Fruit fly (Drosophila melanogaster) whole organism, prepupa: ENCODE results near the gene CG33703.

Experiments
- CG8319 ChIP-seq: fragments of 200-800 bp; sonication (Bioruptor generic); optimal IDR thresholded peaks from 3 replicates; lab custom pipeline; 2016; ENCODE audit warnings: missing biosample characterization, missing genetic modification characterization
- Eip75B ChIP-seq: fragments of 200-800 bp; sonication (Bioruptor generic); optimal IDR thresholded peaks from 3 replicates; lab custom pipeline; 2016; ENCODE audit warnings: missing biosample characterization, missing genetic modification characterization
- Hr4 ChIP-seq: fragments of 200-800 bp; sonication (Bioruptor generic); optimal IDR thresholded peaks from 3 replicates; lab custom pipeline; 2016; ENCODE audit warnings: missing biosample characterization, missing genetic modification characterization
- cyc ChIP-seq: fragments of 200-800 bp; sonication (Bioruptor generic); optimal IDR thresholded peaks from 3 replicates; lab custom pipeline; 2016; ENCODE audit warnings: missing biosample characterization, missing genetic modification characterization
- fkh ChIP-seq: fragments of 200-800 bp; sonication (Bioruptor generic); optimal IDR thresholded peaks from 3 replicates; lab custom pipeline; 2017; ENCODE audit warnings: missing biosample characterization, mild to moderate bottlenecking, missing genetic modification characterization, moderate library complexity
- svp ChIP-seq: fragments of 200-800 bp; sonication (Bioruptor generic); peaks from one replicate; lab custom pipeline; 2016; ENCODE audit warnings: missing biosample characterization, missing genetic modification characterization

- TF ChIP-seq svp (GFP tag; lab: Kevin White, UChicago) (no peak), CG8319 (GFP tag; lab: Kevin White, UChicago) (no peak), Hr4 (GFP tag; lab: Kevin White, UChicago) (no peak), cyc (GFP tag; lab: Kevin White, UChicago) (no peak), fkh (GFP tag; lab: Kevin White, UChicago) (no peak), Eip75B (no peak)
Measured at dm6 chr3L:9559040-9559439, 46.6 kb upstream of the CG33703 start.
